Worm (Caenorhabditis elegans): ENCODE data around the gene Y54G2A.7.

The Y54G2A.7 gene

DNA sequence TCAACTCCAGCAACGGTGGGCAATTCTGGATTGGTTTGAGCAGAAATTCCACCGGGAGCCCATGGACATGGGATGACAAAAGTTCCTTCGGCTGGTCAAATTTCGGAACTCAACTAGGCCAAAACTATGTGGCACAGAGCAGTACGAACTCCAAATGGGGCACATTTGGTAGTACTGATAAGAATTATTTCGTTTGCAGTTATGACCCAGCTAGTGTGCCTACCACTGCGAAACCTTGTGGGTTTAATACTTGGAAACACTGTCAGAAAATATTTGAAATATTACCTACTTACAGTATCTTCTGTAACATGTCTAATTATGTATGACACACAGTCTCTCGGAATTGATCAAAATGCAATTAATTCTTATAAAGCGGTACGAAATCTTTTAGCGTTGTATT lies 12.1 kb upstream of the Y54G2A.7 start:
- no peak for TF ChIP-seq unc-3 (GFP tag; conservative IDR thresholded peaks at IDR 0.05)
- no peak for TF ChIP-seq unc-3 (tag; optimal IDR thresholded peaks at IDR 0.05)
- no peak for TF ChIP-seq sdc-2 (tag; optimal IDR thresholded peaks at IDR 0.05)
- TF ChIP-seq hlh-6 (tag; optimal IDR thresholded peaks at IDR 0.05) = no peak
- TF ChIP-seq ceh-34 (tag; optimal IDR thresholded peaks at IDR 0.05) = no peak
- TF ChIP-seq pag-3 (tag; optimal IDR thresholded peaks at IDR 0.05; ENCODE audit: borderline replicate concordance) = no peak
- no peak for TF ChIP-seq nhr-11 (tag; optimal IDR thresholded peaks at IDR 0.05)
- no peak for TF ChIP-seq ama-1 (optimal IDR thresholded peaks at IDR 0.05)
- TF ChIP-seq ceh-48 (tag; optimal IDR thresholded peaks at IDR 0.05) = no peak
- no peak for TF ChIP-seq hlh-13 (GFP tag; optimal IDR thresholded peaks at IDR 0.05)
- no peak for TF ChIP-seq pros-1 (tag; optimal IDR thresholded peaks at IDR 0.05)
- TF ChIP-seq dve-1 (tag; optimal IDR thresholded peaks at IDR 0.05) = no peak
- no peak for TF ChIP-seq ceh-24 (tag; optimal IDR thresholded peaks at IDR 0.05)
- TF ChIP-seq K02D7.2 (tag; optimal IDR thresholded peaks at IDR 0.05) = no peak
- no peak for TF ChIP-seq pqm-1 (tag; optimal IDR thresholded peaks at IDR 0.05)
- no peak for TF ChIP-seq mec-3 (tag; optimal IDR thresholded peaks at IDR 0.05; ENCODE audit: borderline replicate concordance)
- TF ChIP-seq gmeb-2 (tag; optimal IDR thresholded peaks at IDR 0.05) = no peak
- TF ChIP-seq ceh-9 (tag; optimal IDR thresholded peaks at IDR 0.05) = no peak
- TF ChIP-seq syd-9 (tag; optimal IDR thresholded peaks at IDR 0.05) = no peak

DNA sequence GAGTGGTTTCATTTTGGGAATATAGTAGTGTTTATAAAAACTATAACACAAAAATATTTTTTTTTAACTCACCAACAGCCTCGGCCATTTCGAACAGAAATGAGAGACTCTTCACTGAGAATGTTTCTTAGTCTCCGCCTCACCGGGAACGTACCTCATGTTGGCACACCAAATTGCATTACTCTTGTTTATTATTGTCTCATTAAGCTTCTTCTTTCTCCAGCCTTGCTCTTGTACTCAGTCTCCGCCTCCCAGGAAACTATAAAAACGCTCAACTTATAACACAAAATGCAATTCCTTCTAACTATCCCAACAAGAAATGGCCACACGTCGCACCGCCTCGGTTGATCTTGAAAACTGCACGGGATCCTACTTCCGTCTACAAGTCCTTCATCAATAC lies 5.8 kb upstream of the Y54G2A.7 start, which contains the start of the genes Y54G2A.48 and pudl-1:
Gene Y54G2A.48 (minus strand): TSS at position 101 of the 400 bp plus-strand sequence.
Gene pudl-1 (plus strand): TSS at position 320 of the 400 bp plus-strand sequence.
- TF ChIP-seq pag-3 (tag; optimal IDR thresholded peaks at IDR 0.05; ENCODE audit: borderline replicate concordance) (no peak), T23F11.4 (GFP tag; optimal IDR thresholded peaks at IDR 0.05) (no peak), ama-1 (optimal IDR thresholded peaks at IDR 0.05) (no peak), elt-4 (tag; optimal IDR thresholded peaks at IDR 0.05) (no peak), C38D4.7 (GFP tag; optimal IDR thresholded peaks at IDR 0.05) (no peak), ahr-1 (tag; optimal IDR thresholded peaks at IDR 0.05) (no peak), unc-3 (GFP tag; conservative IDR thresholded peaks at IDR 0.05) (no peak), unc-3 (tag; optimal IDR thresholded peaks at IDR 0.05) (no peak), dve-1 (tag; optimal IDR thresholded peaks at IDR 0.05) (no peak), sdc-2 (tag; optimal IDR thresholded peaks at IDR 0.05) (no peak), hlh-30 (tag; optimal IDR thresholded peaks at IDR 0.05; ENCODE audit: insufficient read depth) (no peak), gmeb-2 (tag; optimal IDR thresholded peaks at IDR 0.05) (no peak), ztf-16 (tag; optimal IDR thresholded peaks at IDR 0.05) (no peak), pat-9 (tag; optimal IDR thresholded peaks at IDR 0.05) (no peak), che-1 (tag; optimal IDR thresholded peaks at IDR 0.05) (no peak), C08G9.2 (tag; optimal IDR thresholded peaks at IDR 0.05) (no peak), ceh-19 (GFP tag; optimal IDR thresholded peaks at IDR 0.05) (no peak), ceh-2 (tag; optimal IDR thresholded peaks at IDR 0.05) (no peak), odd-2 (tag; optimal IDR thresholded peaks at IDR 0.05) (no peak), nhr-232 (tag; optimal IDR thresholded peaks at IDR 0.05) (no peak)

DNA sequence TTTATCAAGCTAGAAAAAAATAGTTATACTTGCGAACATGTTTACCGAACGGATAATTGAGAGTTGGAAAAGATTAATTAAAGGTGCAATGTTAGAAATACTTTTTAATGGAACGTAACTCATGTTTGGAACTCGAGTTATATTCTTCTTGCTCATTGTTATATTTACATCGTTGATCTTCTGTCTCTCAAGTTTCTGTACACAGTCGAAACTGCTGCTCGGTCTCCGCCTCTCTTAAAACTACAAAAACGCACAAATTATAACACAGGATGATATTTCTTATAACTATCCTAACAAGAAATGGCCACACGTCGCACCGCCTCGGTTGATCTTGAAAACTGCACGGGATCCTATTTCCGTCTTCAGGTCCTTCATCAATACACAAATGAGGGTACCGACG lies 3.9 kb upstream of the Y54G2A.7 start, which contains the start of gene pudl-2:
Gene pudl-2 (plus strand): TSS at position 301 of the 400 bp plus-strand sequence.
- TF ChIP-seq ceh-34 (tag; optimal IDR thresholded peaks at IDR 0.05) = no peak

ce11 chrIV:2835364-2835763 lies 3.0 kb upstream of the Y54G2A.7 start, which contains the start of gene clec-82:
clec-82 (plus strand) TSS chrIV:2835664.
- TF ChIP-seq ceh-14 (tag; optimal IDR thresholded peaks at IDR 0.05) = no peak

- no peak for TF ChIP-seq pros-1 (tag; optimal IDR thresholded peaks at IDR 0.05)
- no peak for TF ChIP-seq eyg-1 (tag; optimal IDR thresholded peaks at IDR 0.05)
- TF ChIP-seq ceh-34 (tag; optimal IDR thresholded peaks at IDR 0.05) = no peak
- no peak for TF ChIP-seq hlh-13 (GFP tag; optimal IDR thresholded peaks at IDR 0.05)
- TF ChIP-seq che-1 (tag; optimal IDR thresholded peaks at IDR 0.05) = no peak
- TF ChIP-seq ref-2 (tag; optimal IDR thresholded peaks at IDR 0.05) = no peak
- no peak for TF ChIP-seq pha-2 (tag; optimal IDR thresholded peaks at IDR 0.05)
- no peak for TF ChIP-seq syd-9 (tag; optimal IDR thresholded peaks at IDR 0.05)
- TF ChIP-seq nhr-11 (tag; optimal IDR thresholded peaks at IDR 0.05) = no peak
- TF ChIP-seq ceh-6 (GFP tag; optimal IDR thresholded peaks at IDR 0.05) = no peak
- TF ChIP-seq npax-4 (tag; optimal IDR thresholded peaks at IDR 0.05) = no peak
- TF ChIP-seq tbx-7 (tag; optimal IDR thresholded peaks at IDR 0.05) = no peak
- TF ChIP-seq pha-4 (tag; optimal IDR thresholded peaks at IDR 0.05) = no peak
- TF ChIP-seq tbx-2 (tag; optimal IDR thresholded peaks at IDR 0.05) = no peak
- TF ChIP-seq unc-3 (GFP tag; conservative IDR thresholded peaks at IDR 0.05) = no peak
- no peak for TF ChIP-seq unc-3 (tag; optimal IDR thresholded peaks at IDR 0.05)
- no peak for TF ChIP-seq pag-3 (tag; optimal IDR thresholded peaks at IDR 0.05; ENCODE audit: borderline replicate concordance)
- TF ChIP-seq ceh-9 (tag; optimal IDR thresholded peaks at IDR 0.05) = no peak
- TF ChIP-seq ets-4 (tag; optimal IDR thresholded peaks at IDR 0.05) = no peak
- no peak for TF ChIP-seq lin-11 (tag; optimal IDR thresholded peaks at IDR 0.05)
- TF ChIP-seq unc-86 (tag; optimal IDR thresholded peaks at IDR 0.05) = no peak
Measured at ce11 chrIV:2841260-2841659, 2.9 kb downstream of the Y54G2A.7 start, which contains the start of gene clec-83. clec-83 (minus strand) TSS chrIV:2841472.

Measured in whole organism, late embryonic.